Worm (Caenorhabditis elegans) whole organism, young adult: ENCODE results near the gene ubc-22.

Experiments used
- B0336.3 ChIP-seq: fragments of 200-800 bp; sonication (Bioruptor generic); IDR thresholded peaks from 2 replicates; pipeline ENCODE4 v1.3.6; 2022; ENCODE audit warnings: missing genetic modification characterization, missing compliant biosample characterization
- C17E4.6 ChIP-seq: fragments of 200-800 bp; sonication (Bioruptor generic); IDR thresholded peaks from 2 replicates; pipeline ENCODE4 v1.3.6; 2022; ENCODE audit warnings: missing genetic modification reagents, missing genetic modification characterization, missing compliant biosample characterization
- F39B2.1 ChIP-seq: fragments of 200-800 bp; sonication (Bioruptor generic); IDR thresholded peaks from 2 replicates; pipeline ENCODE4 v1.3.6; 2022; ENCODE audit warnings: missing genetic modification reagents, missing genetic modification characterization, missing compliant biosample characterization
- F49E8.2 ChIP-seq: sonication (generic microtip); optimal IDR thresholded peaks from 3 replicates; lab custom pipeline; 2017; ENCODE audit warnings: missing genetic modification characterization, mild to moderate bottlenecking, missing compliant biosample characterization, antibody characterized with exemption, moderate library complexity; ENCODE audit not compliant: insufficient read depth
- F55B11.4 ChIP-seq: sonication (generic microtip); optimal IDR thresholded peaks from 2 replicates; lab custom pipeline; 2016; ENCODE audit warnings: missing compliant biosample characterization, missing genetic modification characterization, borderline replicate concordance; ENCODE audit not compliant: insufficient read depth
- F57C9.4 ChIP-seq: sonication (generic microtip); optimal IDR thresholded peaks from 2 replicates; lab custom pipeline; 2017; ENCODE audit warnings: mild to moderate bottlenecking, missing genetic modification characterization, missing compliant biosample characterization
- K11D2.4 ChIP-seq: fragments of 200-800 bp; sonication (Bioruptor generic); IDR thresholded peaks from 2 replicates; pipeline ENCODE4 v1.3.6; 2022; ENCODE audit warnings: missing genetic modification reagents, missing genetic modification characterization, missing compliant biosample characterization
- T26A5.8 ChIP-seq: sonication (generic microtip); optimal IDR thresholded peaks from 2 replicates; lab custom pipeline; 2016; ENCODE audit warnings: missing genetic modification characterization, missing compliant biosample characterization
- Y95B8A.8 ChIP-seq: fragments of 200-800 bp; sonication (Bioruptor generic); IDR thresholded peaks from 2 replicates; pipeline ENCODE4 v1.3.6; 2022; ENCODE audit warnings: missing genetic modification reagents, missing genetic modification characterization, missing compliant biosample characterization
- attf-6 ChIP-seq: fragments of 200-800 bp; sonication (Bioruptor generic); IDR thresholded peaks from 2 replicates; pipeline ENCODE4 v1.3.6; 2022; ENCODE audit warnings: missing genetic modification reagents, missing genetic modification characterization, missing compliant biosample characterization
- ceh-58 ChIP-seq: fragments of 200-800 bp; sonication (Bioruptor generic); IDR thresholded peaks from 2 replicates; pipeline ENCODE4 v1.3.6; 2022; ENCODE audit warnings: missing genetic modification characterization, missing compliant biosample characterization
- dox-1 ChIP-seq: fragments of 200-800 bp; sonication (Bioruptor generic); IDR thresholded peaks from 2 replicates; pipeline ENCODE4 v1.3.6; 2022; ENCODE audit warnings: missing genetic modification reagents, missing genetic modification characterization, missing compliant biosample characterization
- dpff-1 ChIP-seq: sonication (generic microtip); optimal IDR thresholded peaks from 2 replicates; lab custom pipeline; 2017; ENCODE audit warnings: mild to moderate bottlenecking, missing genetic modification characterization, missing compliant biosample characterization
- egl-44 ChIP-seq: fragments of 200-800 bp; sonication (Bioruptor generic); IDR thresholded peaks from 2 replicates; pipeline ENCODE4 v1.3.6; 2022; ENCODE audit warnings: missing genetic modification reagents, missing genetic modification characterization, missing compliant biosample characterization
- ets-4 ChIP-seq: fragments of 200-800 bp; sonication (Bioruptor generic); optimal IDR thresholded peaks from 2 replicates; lab custom pipeline; 2018; ENCODE audit warnings: mild to moderate bottlenecking, missing genetic modification characterization, missing compliant biosample characterization
- him-1 ChIP-seq: sonication (generic microtip); optimal IDR thresholded peaks from 2 replicates; lab custom pipeline; 2016; ENCODE audit warnings: missing genotype, missing genetic modification reagents, missing genetic modification characterization, missing compliant biosample characterization
- hmg-1.2 ChIP-seq: fragments of 200-800 bp; sonication (Bioruptor generic); IDR thresholded peaks from 2 replicates; pipeline ENCODE4 v1.3.6; 2022; ENCODE audit warnings: missing genetic modification reagents, missing genetic modification characterization, missing compliant biosample characterization
- let-526 ChIP-seq: fragments of 200-800 bp; sonication (Bioruptor generic); IDR thresholded peaks from 2 replicates; pipeline ENCODE4 v1.3.6; 2022; ENCODE audit warnings: missing genetic modification reagents, missing genetic modification characterization, missing compliant biosample characterization
- lin-35 ChIP-seq, 3 experiments: fragments of 150-350 bp in 2 of 3; sonication (generic microtip) in 1 of 3; optimal IDR thresholded peaks; 2 replicates each; lab custom pipeline; 2014 to 2018; ENCODE audit warnings: missing biosample characterization in 3 of 3, missing genetic modification characterization in 3 of 3, missing genetic modification reagents in 3 of 3
- lir-1 ChIP-seq: fragments of 200-800 bp; sonication (Bioruptor generic); conservative IDR thresholded peaks from 2 replicates; pipeline ENCODE4 v1.3.6; 2022; ENCODE audit warnings: missing genetic modification reagents, missing genetic modification characterization, missing compliant biosample characterization
- lsl-1 ChIP-seq: fragments of 200-800 bp; sonication (Bioruptor generic); optimal IDR thresholded peaks from 2 replicates; lab custom pipeline; 2018; ENCODE audit warnings: mild to moderate bottlenecking, missing genetic modification characterization, moderate library complexity, missing compliant biosample characterization
- lsy-27 ChIP-seq: sonication (generic microtip); optimal IDR thresholded peaks from 2 replicates; lab custom pipeline; 2017; ENCODE audit warnings: missing genetic modification characterization, mild to moderate bottlenecking, missing compliant biosample characterization, antibody characterized with exemption, missing genotype, borderline replicate concordance; ENCODE audit not compliant: insufficient read depth
- madf-3 ChIP-seq: fragments of 200-800 bp; sonication (Bioruptor generic); IDR thresholded peaks from 2 replicates; pipeline ENCODE4 v1.3.6; 2022; ENCODE audit warnings: missing genetic modification reagents, missing genetic modification characterization, missing compliant biosample characterization
- mcd-1 ChIP-seq: fragments of 200-800 bp; sonication (Bioruptor generic); IDR thresholded peaks from 2 replicates; pipeline ENCODE4 v1.3.6; 2022; ENCODE audit warnings: missing genetic modification reagents, missing genetic modification characterization, missing compliant biosample characterization
- mxl-1 ChIP-seq: sonication (generic microtip); optimal IDR thresholded peaks from 2 replicates; lab custom pipeline; 2016; ENCODE audit warnings: missing genetic modification characterization, missing compliant biosample characterization
- nfya-2 ChIP-seq: fragments of 200-800 bp; sonication (Bioruptor generic); IDR thresholded peaks from 2 replicates; pipeline ENCODE4 v1.3.6; 2022; ENCODE audit warnings: missing genetic modification reagents, missing genetic modification characterization, missing compliant biosample characterization
- nhr-80 ChIP-seq: sonication (generic microtip); optimal IDR thresholded peaks from 2 replicates; lab custom pipeline; 2016; ENCODE audit warnings: missing genetic modification characterization, missing compliant biosample characterization
- nhr-90 ChIP-seq: sonication (generic microtip); optimal IDR thresholded peaks from 2 replicates; lab custom pipeline; 2016; ENCODE audit warnings: missing genotype, mild to moderate bottlenecking, missing genetic modification characterization, missing compliant biosample characterization
- pbrm-1 ChIP-seq: fragments of 200-800 bp; sonication (Bioruptor generic); IDR thresholded peaks from 2 replicates; pipeline ENCODE4 v1.3.6; 2022; ENCODE audit warnings: missing genetic modification reagents, missing genetic modification characterization, missing compliant biosample characterization
- pha-4 ChIP-seq: fragments of 150-350 bp; sonication (generic microtip); optimal IDR thresholded peaks from 2 replicates; lab custom pipeline; 2014; ENCODE audit warnings: missing biosample characterization, missing genetic modification reagents, missing genetic modification characterization
- snpc-1.1 ChIP-seq: sonication (generic microtip); optimal IDR thresholded peaks from 2 replicates; lab custom pipeline; 2017; ENCODE audit warnings: missing genetic modification characterization, mild to moderate bottlenecking, missing compliant biosample characterization, antibody characterized with exemption, moderate library complexity, missing genotype, missing genetic modification reagents; ENCODE audit not compliant: insufficient read depth
- tbp1 ChIP-seq: fragments of 200-800 bp; sonication (Bioruptor generic); optimal IDR thresholded peaks from 2 replicates; lab custom pipeline; 2018; ENCODE audit warnings: mild to moderate bottlenecking, missing genetic modification characterization, missing compliant biosample characterization
- tbx-9 ChIP-seq: sonication (generic microtip); optimal IDR thresholded peaks from 2 replicates; lab custom pipeline; 2016; ENCODE audit warnings: borderline replicate concordance, missing genetic modification characterization, inconsistent platforms, missing compliant biosample characterization
- zfh-2 ChIP-seq: fragments of 200-800 bp; sonication (Bioruptor generic); conservative IDR thresholded peaks from 2 replicates; pipeline ENCODE4 v1.3.6; 2022; ENCODE audit warnings: missing genetic modification reagents, missing genetic modification characterization, missing compliant biosample characterization
- zim-3 ChIP-seq: sonication (generic microtip); optimal IDR thresholded peaks from 2 replicates; lab custom pipeline; 2017; ENCODE audit warnings: mild to moderate bottlenecking, missing genetic modification characterization, moderate library complexity, missing compliant biosample characterization
- ztf-3 ChIP-seq: fragments of 200-800 bp; sonication (Bioruptor generic); optimal IDR thresholded peaks from 2 replicates; lab custom pipeline; 2018; ENCODE audit warnings: mild to moderate bottlenecking, missing genetic modification characterization, missing compliant biosample characterization

The ubc-22 gene

DNA sequence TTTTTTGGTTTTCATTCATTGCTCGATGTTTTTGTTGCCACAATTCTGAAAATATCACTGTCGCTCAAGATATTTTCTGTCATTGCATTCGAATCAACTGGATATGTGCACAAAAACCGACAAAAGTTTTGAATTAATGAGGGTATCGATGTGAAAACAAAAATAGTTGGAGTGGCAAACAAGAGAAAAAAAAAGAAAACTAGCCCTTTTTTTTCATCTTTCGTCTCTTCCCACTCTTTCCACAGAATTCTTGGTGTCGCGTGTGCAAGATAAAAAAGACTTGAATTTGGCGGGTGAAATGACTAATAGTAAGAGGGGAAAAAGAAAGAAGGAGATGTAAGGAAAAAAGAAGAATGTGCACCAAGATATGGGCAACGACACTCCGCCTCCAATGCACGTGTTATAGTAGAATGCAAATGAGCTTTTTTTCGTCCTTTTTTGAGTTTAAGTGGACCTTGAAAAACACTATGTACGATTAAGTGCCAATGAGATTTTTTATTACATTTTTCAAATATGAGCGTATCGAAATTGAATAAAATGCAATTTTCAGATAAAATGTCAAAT, at the start of gene ubc-22, which contains the start of gene ubc-21:
ubc-22 (minus strand) TSS at position 51 of the 564 bp plus-strand sequence.
ubc-21 (plus strand) TSS at position 514 of the 564 bp plus-strand sequence.
- no peak for TF ChIP-seq C17E4.6 (GFP tag; lab: Robert Waterston, UW)
- no peak for TF ChIP-seq attf-6 (GFP tag; lab: Robert Waterston, UW)
- no peak for TF ChIP-seq mxl-1 (tag; lab: Kevin White, UChicago)
- no peak for TF ChIP-seq Y95B8A.8 (GFP tag; lab: Robert Waterston, UW)
- TF ChIP-seq snpc-1.1: no peak
- no peak for TF ChIP-seq dpff-1

DNA sequence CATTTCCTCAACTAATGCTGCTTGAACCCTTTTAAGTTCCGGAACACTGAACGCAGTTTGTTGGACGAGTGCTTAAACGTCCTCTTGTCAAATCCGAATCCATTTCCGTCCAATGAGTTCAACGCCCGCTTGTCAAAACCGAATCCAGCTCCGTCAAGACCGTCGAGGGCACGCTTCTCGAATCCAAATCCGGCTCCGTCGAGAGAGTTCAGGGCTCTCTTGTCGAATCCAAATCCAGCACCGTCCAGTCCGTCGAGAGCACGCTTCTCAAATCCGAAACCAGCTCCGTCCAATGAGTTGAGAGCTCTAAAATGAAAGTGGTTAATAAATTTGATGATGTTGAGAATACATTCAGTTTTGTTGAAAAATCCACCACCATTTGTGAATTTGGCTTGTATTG, 48.8 kb upstream of the ubc-22 start:
- no peak for TF ChIP-seq tbx-9 (tag; lab: Kevin White, UChicago)
- peak; percentile 63 for TF ChIP-seq zfh-2 (GFP tag; lab: Robert Waterston, UW)

DNA sequence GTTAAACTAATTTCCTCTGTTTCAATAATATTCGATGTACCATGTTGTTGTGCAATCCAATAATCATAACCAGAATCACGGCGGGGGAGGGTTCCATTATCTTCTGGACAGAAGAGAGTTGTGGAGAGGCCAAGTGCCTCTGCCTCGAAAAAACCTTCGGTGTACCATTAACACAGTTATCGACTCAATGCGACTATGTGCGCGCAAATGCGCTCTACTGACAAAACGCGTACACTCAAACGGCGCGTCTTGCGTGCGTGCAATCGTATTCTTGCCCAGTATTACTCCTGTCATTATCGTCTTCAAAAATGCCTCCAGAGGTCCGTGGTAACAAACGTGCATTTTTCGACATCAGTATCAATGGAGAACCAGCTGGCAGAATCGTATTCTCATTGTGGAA, 42.1 kb upstream of the ubc-22 start, which contains the start of gene cyn-8:
cyn-8 (plus strand) TSS at position 217 of the 400 bp plus-strand sequence.
- TF ChIP-seq T26A5.8 (tag; lab: Kevin White, UChicago) (no peak), nhr-80 (tag; lab: Kevin White, UChicago) (peak; percentile 40), dox-1 (0 out of 2 replicates have a peak, but pooled peaks have one; percentile 28), B0336.3 (GFP tag; lab: Robert Waterston, UW) (no peak), attf-6 (GFP tag; lab: Robert Waterston, UW) (no peak), mcd-1 (GFP tag; lab: Robert Waterston, UW) (peak; percentile 91), lir-1 (GFP tag; lab: Robert Waterston, UW) (no peak), F49E8.2 (tag; lab: Kevin White, UChicago) (no peak), hmg-1.2 (peak; percentile 21; the same call in 1 of the 2 replicates), let-526 (0 out of 2 replicates have a peak, but pooled peaks have one; percentile 8), tbp1 (GFP tag; lab: Kevin White, UChicago) (peak; percentile 19)

DNA sequence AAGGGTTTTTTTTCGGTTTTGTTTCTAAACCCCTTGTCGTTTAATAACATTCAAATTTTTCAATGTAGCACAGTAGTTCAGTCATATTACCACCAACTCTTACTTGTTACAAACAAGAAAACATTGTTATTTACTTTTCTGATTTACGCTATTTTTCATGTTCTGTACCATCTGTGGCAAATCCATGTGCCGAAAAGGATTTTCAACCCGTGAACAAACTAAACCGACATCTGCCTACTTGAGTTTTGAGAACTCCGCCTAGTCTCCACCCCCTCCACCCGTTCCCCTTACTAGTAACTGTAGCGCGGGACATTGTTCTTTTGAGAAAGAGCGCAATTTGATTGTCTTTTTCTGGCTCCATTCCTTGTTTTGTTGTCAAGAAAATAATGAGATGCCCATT, 36.1 kb upstream of the ubc-22 start, which contains the start of gene ensh-1:
ensh-1 (plus strand) TSS at position 301 of the 400 bp plus-strand sequence.
- no peak for TF ChIP-seq zim-3 (tag; lab: Kevin White, UChicago)
- no peak for TF ChIP-seq pha-4
- no peak for TF ChIP-seq lsy-27 (tag; lab: Kevin White, UChicago)
- no peak for TF ChIP-seq egl-44
- no peak for TF ChIP-seq him-1
- no peak for TF ChIP-seq ets-4 (GFP tag; lab: Kevin White, UChicago)
- no peak for TF ChIP-seq K11D2.4 (GFP tag; lab: Robert Waterston, UW)
- TF ChIP-seq nhr-80 (tag; lab: Kevin White, UChicago): no peak
- TF ChIP-seq F55B11.4: no peak
- no peak for TF ChIP-seq lsl-1 (GFP tag; lab: Kevin White, UChicago)
- no peak for TF ChIP-seq nfya-2
- TF ChIP-seq nhr-90 (tag; lab: Kevin White, UChicago): no peak
- TF ChIP-seq F39B2.1 (GFP tag; lab: Robert Waterston, UW): no peak
- TF ChIP-seq lin-35 (GFP tag; optimal IDR thresholded peaks at IDR 0.05; lab: Kevin White, UChicago): no peak
- TF ChIP-seq ztf-3 (GFP tag; lab: Kevin White, UChicago): no peak
- TF ChIP-seq pbrm-1 (GFP tag; lab: Robert Waterston, UW): no peak
- no peak for TF ChIP-seq ceh-58 (GFP tag; lab: Robert Waterston, UW)
- TF ChIP-seq madf-3 (GFP tag; lab: Robert Waterston, UW): no peak
- no peak for TF ChIP-seq F57C9.4 (tag; lab: Kevin White, UChicago)
